Worm (Caenorhabditis elegans) whole organism, L4/young adult: Measurements from ENCODE around the gene F40A3.1.

Experiments
- W03F9.2 ChIP-seq: fragments of 150-350 bp; optimal IDR thresholded peaks from 2 replicates; lab custom pipeline; 2014; ENCODE audit warnings: missing biosample characterization, missing genetic modification characterization
- dao-5 ChIP-seq: sonication (generic microtip); optimal IDR thresholded peaks from 2 replicates; lab custom pipeline; 2016; ENCODE audit warnings: missing genotype, missing genetic modification characterization, moderate library complexity, missing compliant biosample characterization
- him-1 ChIP-seq: sonication (generic microtip); optimal IDR thresholded peaks from 2 replicates; lab custom pipeline; 2016; ENCODE audit warnings: missing genotype, missing genetic modification reagents, missing genetic modification characterization, missing compliant biosample characterization

Gene F40A3.1

ce11 chrV:7891230-7891629 lies at the start of gene F40A3.1:
F40A3.1 (plus strand) TSS chrV:7891530.
- TF ChIP-seq W03F9.2 (tag; lab: Kevin White, UChicago), result no peak
- no peak for TF ChIP-seq dao-5
- no peak for TF ChIP-seq him-1

ce11 chrV:7842228-7842627 lies 49.1 kb upstream of the F40A3.1 start, which contains the start of gene grd-8:
grd-8 (plus strand) TSS chrV:7842528.
- TF ChIP-seq him-1 (no peak), W03F9.2 (tag; lab: Kevin White, UChicago) (no peak), dao-5 (no peak)

- TF ChIP-seq him-1, result no peak
- TF ChIP-seq dao-5, result no peak
- no peak for TF ChIP-seq W03F9.2 (tag; lab: Kevin White, UChicago)
Measured at ce11 chrV:7847170-7847569, 44.2 kb upstream of the F40A3.1 start, which contains the start of gene memo-1. memo-1 (minus strand) TSS chrV:7847171.

- TF ChIP-seq W03F9.2 (tag; lab: Kevin White, UChicago) (no peak), him-1 (no peak)
Measured at ce11 chrV:7847687-7848086, 43.6 kb upstream of the F40A3.1 start.

- TF ChIP-seq W03F9.2 (tag; lab: Kevin White, UChicago) (no peak), dao-5 (no peak), him-1 (no peak)
Measured at ce11 chrV:7848251-7848650, 43.1 kb upstream of the F40A3.1 start.

ce11 chrV:7852078-7852477 lies 39.3 kb upstream of the F40A3.1 start:
- no peak for TF ChIP-seq him-1
- no peak for TF ChIP-seq W03F9.2 (tag; lab: Kevin White, UChicago)
- no peak for TF ChIP-seq dao-5

ce11 chrV:7853900-7854299 lies 37.4 kb upstream of the F40A3.1 start:
- TF ChIP-seq W03F9.2 (tag; lab: Kevin White, UChicago) (peak; percentile 59), him-1 (no peak), dao-5 (no peak)

ce11 chrV:7854603-7855002 lies 36.7 kb upstream of the F40A3.1 start, which contains the start of the genes C37C3.9 and C37C3.18:
C37C3.9 (minus strand) TSS chrV:7854700.
C37C3.18 (plus strand) TSS chrV:7854993.
- TF ChIP-seq him-1, result no peak
- TF ChIP-seq dao-5, result no peak
- peak; percentile 31 for TF ChIP-seq W03F9.2 (tag; lab: Kevin White, UChicago)

ce11 chrV:7855382-7855994 lies 35.8 kb upstream of the F40A3.1 start, which contains the start of gene C37C3.2:
C37C3.2 (plus strand) TSS chrV:7855944.
- no peak for TF ChIP-seq W03F9.2 (tag; lab: Kevin White, UChicago)
- TF ChIP-seq dao-5, result no peak

- no peak for TF ChIP-seq him-1
- no peak for TF ChIP-seq W03F9.2 (tag; lab: Kevin White, UChicago)
- no peak for TF ChIP-seq dao-5
Measured at ce11 chrV:7856641-7857040, 34.7 kb upstream of the F40A3.1 start.

- TF ChIP-seq dao-5 (no peak), him-1 (no peak), W03F9.2 (tag; lab: Kevin White, UChicago) (no peak)
Measured at ce11 chrV:7857931-7858330, 33.4 kb upstream of the F40A3.1 start, which contains the start of gene C37C3.1. C37C3.1 (plus strand) TSS chrV:7857963.

- TF ChIP-seq W03F9.2 (tag; lab: Kevin White, UChicago) (no peak), him-1 (no peak), dao-5 (no peak)
Measured at ce11 chrV:7861792-7862191, 29.5 kb upstream of the F40A3.1 start, which contains the start of gene C37C3.17. C37C3.17 (minus strand) TSS chrV:7861892.

- no peak for TF ChIP-seq W03F9.2 (tag; lab: Kevin White, UChicago)
- no peak for TF ChIP-seq him-1
- no peak for TF ChIP-seq dao-5
Measured at ce11 chrV:7863020-7863523, 28.3 kb upstream of the F40A3.1 start, which contains the start of gene C37C3.10. C37C3.10 (minus strand) TSS chrV:7863070.

ce11 chrV:7864663-7865062 lies 26.7 kb upstream of the F40A3.1 start, which contains the start of gene C37C3.11:
C37C3.11 (minus strand) TSS chrV:7864763.
- no peak for TF ChIP-seq dao-5
- no peak for TF ChIP-seq him-1
- TF ChIP-seq W03F9.2 (tag; lab: Kevin White, UChicago), result no peak

ce11 chrV:7870707-7871106 lies 20.6 kb upstream of the F40A3.1 start, which contains the start of gene nipi-4:
nipi-4 (minus strand) TSS chrV:7870807.
- TF ChIP-seq him-1, result no peak
- no peak for TF ChIP-seq W03F9.2 (tag; lab: Kevin White, UChicago)
- TF ChIP-seq dao-5, result no peak
